Fruit fly (Drosophila melanogaster) whole organism, adult: ENCODE data around the gene RpS17.
A peak's percentile ranks its signal among the peaks of the same experiment; 100 is the strongest.

Experiments
- CG14711 ChIP-seq: fragments of 200-800 bp; sonication (Bioruptor generic); optimal IDR thresholded peaks from 2 replicates; lab custom pipeline; 2018; ENCODE audit warnings: missing biosample characterization, mild to moderate bottlenecking, missing genetic modification characterization, moderate library complexity
- CG7101 ChIP-seq: fragments of 200-800 bp; sonication (Bioruptor generic); optimal IDR thresholded peaks from 2 replicates; lab custom pipeline; 2018; ENCODE audit warnings: missing biosample characterization, mild to moderate bottlenecking, missing genetic modification characterization, moderate library complexity
- Crg-1 ChIP-seq: fragments of 200-800 bp; sonication (Bioruptor generic); optimal IDR thresholded peaks from 2 replicates; lab custom pipeline; 2016; ENCODE audit warnings: missing biosample characterization, missing genetic modification characterization
- Hr96 ChIP-seq: fragments of 200-800 bp; sonication (Bioruptor generic); optimal IDR thresholded peaks from 2 replicates; lab custom pipeline; 2016; ENCODE audit warnings: missing biosample characterization, missing genetic modification characterization
- Mnt ChIP-seq: fragments of 200-800 bp; sonication (Bioruptor generic); optimal IDR thresholded peaks from 2 replicates; lab custom pipeline; 2016; ENCODE audit warnings: missing biosample characterization, mild to moderate bottlenecking, missing genetic modification characterization
- cic ChIP-seq: fragments of 200-800 bp; sonication (Bioruptor generic); optimal IDR thresholded peaks from 2 replicates; lab custom pipeline; 2017; ENCODE audit warnings: missing biosample characterization, mild to moderate bottlenecking, missing genetic modification characterization, moderate library complexity
- cnc ChIP-seq, 2 experiments: fragments of >200 bp; optimal IDR thresholded peaks; 2 replicates each; lab custom pipeline; 2017
- kay ChIP-seq: fragments of 200-800 bp; sonication (Bioruptor generic); peaks from one replicate; lab custom pipeline; 2016; ENCODE audit warnings: missing biosample characterization, missing genetic modification characterization, borderline replicate concordance
- ovo ChIP-seq: fragments of 200-800 bp; sonication (Bioruptor generic); optimal IDR thresholded peaks from 2 replicates; lab custom pipeline; 2016; ENCODE audit warnings: missing biosample characterization, missing genetic modification characterization
- pad ChIP-seq: fragments of 200-800 bp; sonication (Bioruptor generic); optimal IDR thresholded peaks from 3 replicates; lab custom pipeline; 2017; ENCODE audit warnings: missing biosample characterization, missing genetic modification characterization, mild to moderate bottlenecking, moderate library complexity, missing genetic modification reagents
- toe ChIP-seq: fragments of 200-800 bp; sonication (Bioruptor generic); optimal IDR thresholded peaks from 2 replicates; lab custom pipeline; 2016; ENCODE audit warnings: missing biosample characterization, missing genetic modification characterization

dm6 chr3L:9422636-9423419 is 6.8 kb downstream of the RpS17 start, which contains the start of gene aay:
- TF ChIP-seq Hr96 (peak; percentile 98), ovo (GFP tag; lab: Kevin White, UChicago) (peak; percentile 96), kay (GFP tag; lab: Kevin White, UChicago) (peak; percentile 100), cic (GFP tag; lab: Kevin White, UChicago) (peak; percentile 97), cnc (optimal IDR thresholded peaks at IDR 0.05; lab: Kevin White, UChicago) (no peak), CG7101 (tag; lab: Kevin White, UChicago) (peak; percentile 99), pad (GFP tag; lab: Kevin White, UChicago) (peak; percentile 94), Mnt (GFP tag; lab: Kevin White, UChicago) (peak; percentile 97), toe (GFP tag; lab: Kevin White, UChicago) (peak; percentile 98), CG14711 (tag; lab: Kevin White, UChicago) (peak; percentile 98), Crg-1 (GFP tag; lab: Kevin White, UChicago) (peak; percentile 92)
